Fruit fly (Drosophila melanogaster): Measurements from ENCODE around the gene LManIV.

DNA sequence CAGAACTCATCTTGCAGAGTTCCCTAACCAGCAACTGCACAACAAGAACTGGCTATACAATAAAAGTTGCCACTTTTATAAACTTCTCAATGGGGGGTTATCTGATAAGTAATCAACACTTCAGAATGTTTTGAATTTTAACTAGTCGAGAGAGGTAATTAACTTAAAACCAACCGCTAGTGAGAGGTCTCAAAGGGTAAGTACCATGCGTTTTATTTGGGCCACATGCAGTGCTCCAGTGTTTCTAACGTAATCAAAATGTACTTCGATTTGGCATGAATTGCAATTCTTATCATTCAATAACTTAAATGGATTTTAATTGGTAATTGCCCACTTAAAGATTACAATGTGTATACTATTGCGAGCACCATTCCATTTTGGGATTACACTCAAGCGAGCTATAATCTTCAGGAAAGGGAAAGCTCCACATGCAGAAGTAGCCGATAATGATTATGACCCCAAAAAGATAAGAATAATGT lies 3.4 kb downstream of the LManIV start, which contains the start of gene LManIII:
- TF ChIP-seq CG8478 (optimal IDR thresholded peaks at IDR 0.05) (no peak), CTCF (optimal IDR thresholded peaks at IDR 0.05) (no peak)
